Worm (Caenorhabditis elegans) whole organism, L4/young adult: Measurements from ENCODE around the gene F56D6.8.

Experiments
- dao-5 ChIP-seq: sonication (generic microtip); optimal IDR thresholded peaks from 2 replicates; lab custom pipeline; 2016; ENCODE audit warnings: missing genotype, missing genetic modification characterization, moderate library complexity, missing compliant biosample characterization
- him-1 ChIP-seq: sonication (generic microtip); optimal IDR thresholded peaks from 2 replicates; lab custom pipeline; 2016; ENCODE audit warnings: missing genotype, missing genetic modification reagents, missing genetic modification characterization, missing compliant biosample characterization

DNA sequence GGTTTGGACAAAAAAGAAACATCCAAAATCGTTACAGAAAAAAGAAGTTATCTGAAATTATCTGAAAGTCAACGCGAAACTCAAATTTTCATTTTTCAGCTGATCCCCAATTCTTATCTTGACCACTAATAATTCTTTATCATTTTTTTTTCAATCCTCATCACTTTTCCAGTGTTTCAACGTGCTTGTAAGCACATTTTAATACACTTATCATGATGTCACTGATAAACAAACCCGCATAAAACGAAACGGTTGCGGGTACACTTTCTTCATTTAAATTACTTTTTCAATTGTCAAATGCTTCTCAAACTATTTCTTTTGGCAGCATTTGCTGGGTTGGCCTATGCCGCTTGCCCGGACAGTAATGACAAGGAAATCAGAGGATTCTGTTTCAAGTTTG is 27.7 kb upstream of the F56D6.8 start, which contains the start of gene clec-67:
- TF ChIP-seq dao-5 (tag; lab: Kevin White, UChicago) (no peak), him-1 (no peak)
